Worm (Caenorhabditis elegans): ENCODE measurements around the gene B0285.3.

The B0285.3 gene

DNA sequence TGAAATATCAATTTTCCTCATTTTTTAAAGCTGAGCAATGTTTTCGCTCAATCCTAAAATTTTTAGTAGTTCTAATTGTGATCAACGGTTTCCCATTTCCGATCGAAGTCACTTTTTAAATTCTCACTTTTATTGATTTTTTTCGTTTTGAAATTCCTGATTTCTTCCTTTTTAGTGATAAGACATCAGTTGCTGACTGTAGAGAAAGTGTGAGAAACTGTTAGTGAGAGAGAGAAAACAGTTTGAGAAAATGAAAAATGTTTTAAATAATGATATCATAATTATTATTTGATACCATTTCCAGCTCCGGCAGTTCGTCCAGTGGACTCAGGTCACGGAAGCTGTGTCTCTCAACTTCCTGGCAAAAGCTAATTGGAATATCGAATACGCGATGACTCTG lies 28.6 kb downstream of the B0285.3 start:
- TF ChIP-seq dve-1 (tag; optimal IDR thresholded peaks at IDR 0.05) (no peak), K09A11.1 (tag; optimal IDR thresholded peaks at IDR 0.05; ENCODE audit: insufficient read depth) (no peak), ceh-31 (tag; optimal IDR thresholded peaks at IDR 0.05) (no peak), ama-1 (optimal IDR thresholded peaks at IDR 0.05) (no peak), fkh-6 (tag; optimal IDR thresholded peaks at IDR 0.05) (no peak), hlh-6 (tag; optimal IDR thresholded peaks at IDR 0.05) (no peak), pha-4 (tag; optimal IDR thresholded peaks at IDR 0.05) (no peak), eyg-1 (tag; optimal IDR thresholded peaks at IDR 0.05) (no peak), unc-42 (tag; optimal IDR thresholded peaks at IDR 0.05) (no peak), elt-4 (tag; optimal IDR thresholded peaks at IDR 0.05) (no peak), Y22D7AL.16 (tag; optimal IDR thresholded peaks at IDR 0.05) (no peak), ref-2 (tag; optimal IDR thresholded peaks at IDR 0.05) (no peak)

ce11 chrIII:4313061-4313962 lies 29.8 kb downstream of the B0285.3 start, which contains the start of the genes evl-14 and dcn-1:
Gene evl-14, minus strand, starts transcription at chrIII:4313128.
Gene dcn-1, plus strand, starts transcription at chrIII:4313912.
- no peak for TF ChIP-seq unc-3 (GFP tag; conservative IDR thresholded peaks at IDR 0.05)
- TF ChIP-seq unc-3 (tag; optimal IDR thresholded peaks at IDR 0.05) = no peak
- TF ChIP-seq hlh-8 (tag; optimal IDR thresholded peaks at IDR 0.05) = no peak
- TF ChIP-seq tbx-2 (tag; optimal IDR thresholded peaks at IDR 0.05) = peak; percentile 15
- no peak for TF ChIP-seq pag-3 (tag; optimal IDR thresholded peaks at IDR 0.05; ENCODE audit: borderline replicate concordance)
- TF ChIP-seq ceh-31 (tag; optimal IDR thresholded peaks at IDR 0.05) = peak; percentile 58
- TF ChIP-seq pax-1 (tag; optimal IDR thresholded peaks at IDR 0.05) = peak; percentile 67
- peak; percentile 12 for TF ChIP-seq ceh-30 (tag; optimal IDR thresholded peaks at IDR 0.05)
- TF ChIP-seq ceh-18 (tag; optimal IDR thresholded peaks at IDR 0.05) = no peak
- peak; percentile 32 for TF ChIP-seq elt-2 (tag; optimal IDR thresholded peaks at IDR 0.05)
- no peak for TF ChIP-seq ceh-6 (GFP tag; optimal IDR thresholded peaks at IDR 0.05)
- no peak for TF ChIP-seq pha-4 (tag; optimal IDR thresholded peaks at IDR 0.05)
- no peak for TF ChIP-seq ceh-22 (tag; optimal IDR thresholded peaks at IDR 0.05)
- peak; percentile 63 for TF ChIP-seq ceh-48 (tag; optimal IDR thresholded peaks at IDR 0.05)
- TF ChIP-seq mec-3 (tag; optimal IDR thresholded peaks at IDR 0.05; ENCODE audit: borderline replicate concordance) = no peak
- no peak for TF ChIP-seq ceh-24 (tag; optimal IDR thresholded peaks at IDR 0.05)
- no peak for TF ChIP-seq nhr-232 (tag; optimal IDR thresholded peaks at IDR 0.05)
- TF ChIP-seq T23F11.4 (GFP tag; optimal IDR thresholded peaks at IDR 0.05) = no peak
- TF ChIP-seq nfya-1 (tag; optimal IDR thresholded peaks at IDR 0.05) = peak; percentile 27
- TF ChIP-seq ceh-19 (GFP tag; optimal IDR thresholded peaks at IDR 0.05) = no peak
- peak; percentile 63 for TF ChIP-seq hlh-30 (tag; optimal IDR thresholded peaks at IDR 0.05; ENCODE audit: insufficient read depth)
- peak; percentile 58 for TF ChIP-seq unc-55 (GFP tag; optimal IDR thresholded peaks at IDR 0.05)

DNA sequence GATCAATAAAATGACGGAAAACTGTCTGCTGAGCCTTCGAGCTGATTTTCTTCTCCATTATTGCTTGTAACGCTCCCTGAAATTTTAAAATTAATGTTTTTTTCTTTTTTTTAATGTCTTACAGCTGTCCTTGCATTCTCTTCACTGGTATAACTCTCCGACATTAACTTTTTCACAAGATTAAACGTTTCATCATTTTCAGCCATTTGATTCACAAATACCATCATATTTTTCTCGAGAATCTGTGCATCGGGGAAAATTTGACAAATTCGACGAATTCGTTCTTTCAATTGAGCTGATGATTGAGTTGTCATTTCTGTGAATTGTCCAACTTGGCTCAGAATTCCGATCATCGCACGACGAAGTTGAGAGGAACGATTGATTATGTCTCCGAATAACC lies 33.8 kb downstream of the B0285.3 start:
- no peak for TF ChIP-seq lim-6 (tag; optimal IDR thresholded peaks at IDR 0.05)

DNA sequence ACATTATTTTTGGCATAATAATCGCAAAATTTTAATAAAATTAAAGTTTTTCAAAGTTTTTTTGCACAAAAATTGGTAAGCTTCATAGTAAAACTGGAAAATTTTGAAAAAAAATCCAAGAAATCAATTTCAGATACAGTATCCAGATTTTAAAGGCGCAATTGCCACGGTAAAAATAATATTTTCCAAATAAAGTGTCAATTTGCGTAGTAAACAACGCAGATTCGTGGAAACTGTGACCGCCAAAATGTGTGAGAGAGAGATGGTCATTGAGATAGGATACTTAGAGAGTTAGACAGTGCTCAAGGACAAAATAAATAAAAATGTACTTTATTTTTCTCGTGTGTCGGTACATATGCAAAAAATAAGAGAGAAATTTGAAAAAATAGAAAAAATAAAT lies 40.4 kb downstream of the B0285.3 start:
- TF ChIP-seq nhr-11 (tag; optimal IDR thresholded peaks at IDR 0.05) (no peak), dve-1 (tag; optimal IDR thresholded peaks at IDR 0.05) (no peak), ahr-1 (tag; optimal IDR thresholded peaks at IDR 0.05) (no peak), hlh-30 (tag; optimal IDR thresholded peaks at IDR 0.05; ENCODE audit: insufficient read depth) (no peak), ceh-34 (tag; optimal IDR thresholded peaks at IDR 0.05) (no peak), eyg-1 (tag; optimal IDR thresholded peaks at IDR 0.05) (no peak), ttx-3 (tag; optimal IDR thresholded peaks at IDR 0.05) (no peak), sox-2 (GFP tag; IDR thresholded peaks at IDR 0.05) (no peak), syd-9 (tag; optimal IDR thresholded peaks at IDR 0.05) (no peak), elt-2 (tag; optimal IDR thresholded peaks at IDR 0.05) (no peak), fkh-6 (tag; optimal IDR thresholded peaks at IDR 0.05) (no peak), unc-3 (GFP tag; conservative IDR thresholded peaks at IDR 0.05) (no peak), unc-3 (tag; optimal IDR thresholded peaks at IDR 0.05) (no peak), odd-2 (tag; optimal IDR thresholded peaks at IDR 0.05) (no peak), pat-9 (tag; optimal IDR thresholded peaks at IDR 0.05) (no peak), ceh-31 (tag; optimal IDR thresholded peaks at IDR 0.05) (no peak), ceh-2 (tag; optimal IDR thresholded peaks at IDR 0.05) (no peak), K09A11.1 (tag; optimal IDR thresholded peaks at IDR 0.05; ENCODE audit: insufficient read depth) (no peak)
